Fruit fly (Drosophila melanogaster) whole organism, embryonic: ENCODE data around the gene cdi.
A peak's percentile ranks its signal among the peaks of the same experiment; 100 is the strongest.

Experiments
- Atf-2 ChIP-seq: fragments of 200-800 bp; sonication (Bioruptor generic); optimal IDR thresholded peaks from 2 replicates; lab custom pipeline; 2016; ENCODE audit warnings: missing biosample characterization, missing genetic modification characterization
- Bteb2 ChIP-seq: fragments of 200-800 bp; sonication (Bioruptor generic); optimal IDR thresholded peaks from 2 replicates; lab custom pipeline; 2016; ENCODE audit warnings: missing biosample characterization, missing genetic modification characterization
- CG10209 ChIP-seq: fragments of 200-800 bp; sonication (Bioruptor generic); optimal IDR thresholded peaks from 3 replicates; lab custom pipeline; 2017; ENCODE audit warnings: missing biosample characterization, mild to moderate bottlenecking, missing genetic modification characterization, missing genetic modification reagents
- CG10654 ChIP-seq: fragments of 200-800 bp; sonication (Bioruptor generic); optimal IDR thresholded peaks from 2 replicates; lab custom pipeline; 2016; ENCODE audit warnings: missing biosample characterization, missing genetic modification characterization
- CG11456 ChIP-seq: fragments of 200-800 bp; sonication (Bioruptor generic); IDR thresholded peaks from 3 replicates; pipeline ENCODE4 v1.3.6; 2022; ENCODE audit warnings: missing biosample characterization, missing genetic modification characterization
- CG11696 ChIP-seq: fragments of 200-800 bp; sonication (Bioruptor generic); IDR thresholded peaks from 2 replicates; pipeline ENCODE4 v1.3.6; 2022; ENCODE audit warnings: missing biosample characterization, missing genetic modification characterization
- CG15269 ChIP-seq: fragments of 200-800 bp; sonication (Bioruptor generic); optimal IDR thresholded peaks from 2 replicates; lab custom pipeline; 2018; ENCODE audit warnings: missing biosample characterization, mild to moderate bottlenecking, missing genetic modification characterization, moderate library complexity
- CG15696 ChIP-seq: fragments of 200-800 bp; sonication (Bioruptor generic); optimal IDR thresholded peaks from 2 replicates; lab custom pipeline; 2019; ENCODE audit warnings: missing biosample characterization, mild to moderate bottlenecking, missing genetic modification characterization, moderate library complexity
- CG17186 ChIP-seq: fragments of 200-800 bp; sonication (Bioruptor generic); optimal IDR thresholded peaks from 3 replicates; lab custom pipeline; 2017; ENCODE audit warnings: missing biosample characterization, missing genetic modification reagents, missing genetic modification characterization
- CG2199 ChIP-seq: fragments of 200-800 bp; sonication (Bioruptor generic); IDR thresholded peaks from 3 replicates; pipeline ENCODE4 v1.3.6; 2022; ENCODE audit warnings: missing biosample characterization, missing genetic modification characterization
- CG2678 ChIP-seq: fragments of 200-800 bp; sonication (Bioruptor generic); optimal IDR thresholded peaks from 3 replicates; lab custom pipeline; 2019; ENCODE audit warnings: missing biosample characterization, mild to moderate bottlenecking, missing genetic modification characterization, moderate library complexity
- CG2712 ChIP-seq: fragments of 200-800 bp; optimal IDR thresholded peaks from 3 replicates; lab custom pipeline; 2019; ENCODE audit warnings: missing biosample characterization, mild to moderate bottlenecking, missing genetic modification characterization, moderate library complexity
- CG2875 ChIP-seq: fragments of 200-800 bp; sonication (Bioruptor generic); optimal IDR thresholded peaks from 2 replicates; lab custom pipeline; 2017; ENCODE audit warnings: missing biosample characterization, mild to moderate bottlenecking, missing genetic modification characterization, missing genetic modification reagents
- CG3065 ChIP-seq: fragments of 200-800 bp; sonication (Bioruptor generic); optimal IDR thresholded peaks from 2 replicates; lab custom pipeline; 2016; ENCODE audit warnings: missing biosample characterization, missing genetic modification characterization
- CG31224 ChIP-seq: fragments of 200-800 bp; sonication (Bioruptor generic); IDR thresholded peaks from 2 replicates; pipeline ENCODE4 v1.3.6; 2022; ENCODE audit warnings: missing biosample characterization, missing genetic modification characterization
- CG32772 ChIP-seq: fragments of 200-800 bp; sonication (Bioruptor generic); IDR thresholded peaks from 2 replicates; pipeline ENCODE4 v1.3.6; 2022; ENCODE audit warnings: missing biosample characterization, missing genetic modification characterization
- CG8290 ChIP-seq, 3 experiments: fragments of 200-800 bp; sonication (Bioruptor generic); optimal IDR thresholded peaks; 2 replicates each; lab custom pipeline; 2016 to 2019; ENCODE audit warnings: missing biosample characterization in 3 of 3, missing genetic modification characterization in 3 of 3, mild to moderate bottlenecking in 2 of 3, moderate library complexity in 1 of 3
- CG9437 ChIP-seq: fragments of 200-800 bp; sonication (Bioruptor generic); optimal IDR thresholded peaks from 2 replicates; lab custom pipeline; 2018; ENCODE audit warnings: missing biosample characterization, mild to moderate bottlenecking, missing genetic modification characterization
- CG9797 ChIP-seq: fragments of 200-800 bp; sonication (Bioruptor generic); optimal IDR thresholded peaks from 3 replicates; lab custom pipeline; 2018; ENCODE audit warnings: missing biosample characterization, mild to moderate bottlenecking, missing genetic modification characterization
- CG9876 ChIP-seq: fragments of 200-800 bp; sonication (Bioruptor generic); optimal IDR thresholded peaks from 2 replicates; lab custom pipeline; 2016; ENCODE audit warnings: missing biosample characterization, missing genetic modification characterization
- Dfd ChIP-seq, 2 experiments: fragments of >200 bp; optimal IDR thresholded peaks; 2 replicates each; lab custom pipeline; 2017; ENCODE audit warnings: missing biosample characterization in 2 of 2, missing genetic modification characterization in 2 of 2
- Fer1 ChIP-seq: fragments of 200-800 bp; sonication (Bioruptor generic); optimal IDR thresholded peaks from 2 replicates; lab custom pipeline; 2017; ENCODE audit warnings: missing biosample characterization, mild to moderate bottlenecking, missing genetic modification characterization
- HHEX ChIP-seq: fragments of 200-800 bp; sonication (Bioruptor generic); optimal IDR thresholded peaks from 3 replicates; lab custom pipeline; 2017; ENCODE audit warnings: missing biosample characterization, mild to moderate bottlenecking, missing genetic modification characterization, missing genetic modification reagents
- Jarid2 ChIP-seq: fragments of 200-800 bp; sonication (Bioruptor generic); optimal IDR thresholded peaks from 3 replicates; lab custom pipeline; 2017; ENCODE audit warnings: mild to moderate bottlenecking, missing biosample characterization, missing genetic modification reagents, missing genetic modification characterization
- NK7.1 ChIP-seq: fragments of 200-800 bp; sonication (Bioruptor generic); optimal IDR thresholded peaks from 3 replicates; lab custom pipeline; 2016; ENCODE audit warnings: missing biosample characterization, missing genetic modification characterization
- Nf-YC ChIP-seq: fragments of 200-800 bp; optimal IDR thresholded peaks from 3 replicates; lab custom pipeline; 2019; ENCODE audit warnings: missing biosample characterization, mild to moderate bottlenecking, missing genetic modification characterization, moderate library complexity
- Ravus ChIP-seq: fragments of 200-800 bp; sonication (Bioruptor generic); IDR thresholded peaks from 2 replicates; pipeline ENCODE4 v1.3.6; 2022; ENCODE audit warnings: missing biosample characterization, missing genetic modification characterization
- Scr ChIP-seq: fragments of 200-800 bp; sonication (Bioruptor generic); IDR thresholded peaks from 2 replicates; pipeline ENCODE4 v1.3.6; 2022; ENCODE audit warnings: missing biosample characterization, missing genetic modification characterization; ENCODE audit not compliant: partially characterized antibody
- Taf1 ChIP-seq: fragments of 200-800 bp; sonication (Bioruptor generic); IDR thresholded peaks from 2 replicates; pipeline ENCODE4 v1.3.6; 2022; ENCODE audit warnings: missing biosample characterization, missing genetic modification characterization
- YL-1 ChIP-seq: fragments of 200-800 bp; sonication (Bioruptor generic); optimal IDR thresholded peaks from 3 replicates; lab custom pipeline; 2017; ENCODE audit warnings: missing biosample characterization, mild to moderate bottlenecking, missing genetic modification characterization
- ab ChIP-seq: fragments of 200-800 bp; sonication (Bioruptor generic); optimal IDR thresholded peaks from 2 replicates; lab custom pipeline; 2016; ENCODE audit warnings: missing biosample characterization, missing genetic modification characterization
- bab2 ChIP-seq: fragments of 200-800 bp; sonication (Bioruptor generic); optimal IDR thresholded peaks from 2 replicates; lab custom pipeline; 2016; ENCODE audit warnings: missing biosample characterization, missing genetic modification characterization
- bigmax ChIP-seq: fragments of 200-800 bp; sonication (Bioruptor generic); optimal IDR thresholded peaks from 2 replicates; lab custom pipeline; 2018; ENCODE audit warnings: missing biosample characterization, mild to moderate bottlenecking, missing genetic modification characterization
- chn ChIP-seq: fragments of 200-800 bp; sonication (Bioruptor generic); optimal IDR thresholded peaks from 2 replicates; lab custom pipeline; 2016; ENCODE audit warnings: missing biosample characterization, missing genetic modification characterization
- emc ChIP-seq: fragments of 200-800 bp; sonication (Bioruptor generic); optimal IDR thresholded peaks from 2 replicates; lab custom pipeline; 2016; ENCODE audit warnings: missing biosample characterization, missing genetic modification characterization
- ems ChIP-seq: fragments of 200-800 bp; sonication (Bioruptor generic); optimal IDR thresholded peaks from 3 replicates; lab custom pipeline; 2016; ENCODE audit warnings: missing biosample characterization, missing genetic modification characterization
- her ChIP-seq: fragments of 200-800 bp; sonication (Bioruptor generic); optimal IDR thresholded peaks from 2 replicates; lab custom pipeline; 2016; ENCODE audit warnings: missing biosample characterization, missing genetic modification characterization
- hth ChIP-seq: fragments of >200 bp; optimal IDR thresholded peaks from 2 replicates; lab custom pipeline; 2017; ENCODE audit warnings: inconsistent platforms
- ind ChIP-seq: fragments of 200-800 bp; sonication (Bioruptor generic); optimal IDR thresholded peaks from 3 replicates; lab custom pipeline; 2016; ENCODE audit warnings: missing biosample characterization, missing genetic modification characterization
- ken ChIP-seq: fragments of 200-800 bp; sonication (Bioruptor generic); IDR thresholded peaks from 3 replicates; pipeline ENCODE4 v1.3.6; 2022; ENCODE audit warnings: missing biosample characterization, missing genetic modification characterization
- odd ChIP-seq: fragments of 200-800 bp; sonication (Bioruptor generic); optimal IDR thresholded peaks from 2 replicates; lab custom pipeline; 2017; ENCODE audit warnings: missing biosample characterization, mild to moderate bottlenecking, missing genetic modification characterization
- pnt ChIP-seq: fragments of 200-800 bp; sonication (Bioruptor generic); optimal IDR thresholded peaks from 3 replicates; lab custom pipeline; 2016; ENCODE audit warnings: missing biosample characterization, missing genetic modification characterization
- ro ChIP-seq: fragments of 200-800 bp; sonication (Bioruptor generic); IDR thresholded peaks from 2 replicates; pipeline ENCODE4 v1.3.6; 2022; ENCODE audit warnings: missing biosample characterization, missing genetic modification characterization
- schlank ChIP-seq: fragments of 200-800 bp; sonication (Bioruptor generic); optimal IDR thresholded peaks from 2 replicates; lab custom pipeline; 2018; ENCODE audit warnings: missing biosample characterization, mild to moderate bottlenecking, missing genetic modification characterization
- sens ChIP-seq: fragments of 200-800 bp; sonication (Bioruptor generic); peaks from one replicate; lab custom pipeline; 2016; ENCODE audit warnings: missing biosample characterization, missing genetic modification characterization
- sqz ChIP-seq: fragments of 200-800 bp; sonication (Bioruptor generic); optimal IDR thresholded peaks from 3 replicates; lab custom pipeline; 2018; ENCODE audit warnings: missing biosample characterization, mild to moderate bottlenecking, missing genetic modification characterization
- tna ChIP-seq: fragments of 200-800 bp; sonication (Bioruptor generic); IDR thresholded peaks from 2 replicates; pipeline ENCODE4 v1.3.6; 2022; ENCODE audit warnings: missing biosample characterization, missing genetic modification characterization; ENCODE audit not compliant: partially characterized antibody
- vfl ChIP-seq: fragments of 200-800 bp; sonication (Bioruptor generic); optimal IDR thresholded peaks from 2 replicates; lab custom pipeline; 2016; ENCODE audit warnings: missing biosample characterization, missing genetic modification characterization
- wdn ChIP-seq: fragments of 200-800 bp; sonication (Bioruptor generic); IDR thresholded peaks from 2 replicates; pipeline ENCODE4 v1.3.6; 2022; ENCODE audit warnings: missing biosample characterization, missing genetic modification characterization
- zfh1 ChIP-seq: fragments of 200-800 bp; sonication (Bioruptor generic); IDR thresholded peaks from 3 replicates; pipeline ENCODE4 v1.3.6; 2022; ENCODE audit warnings: missing biosample characterization, missing genetic modification characterization

cdi gene

DNA sequence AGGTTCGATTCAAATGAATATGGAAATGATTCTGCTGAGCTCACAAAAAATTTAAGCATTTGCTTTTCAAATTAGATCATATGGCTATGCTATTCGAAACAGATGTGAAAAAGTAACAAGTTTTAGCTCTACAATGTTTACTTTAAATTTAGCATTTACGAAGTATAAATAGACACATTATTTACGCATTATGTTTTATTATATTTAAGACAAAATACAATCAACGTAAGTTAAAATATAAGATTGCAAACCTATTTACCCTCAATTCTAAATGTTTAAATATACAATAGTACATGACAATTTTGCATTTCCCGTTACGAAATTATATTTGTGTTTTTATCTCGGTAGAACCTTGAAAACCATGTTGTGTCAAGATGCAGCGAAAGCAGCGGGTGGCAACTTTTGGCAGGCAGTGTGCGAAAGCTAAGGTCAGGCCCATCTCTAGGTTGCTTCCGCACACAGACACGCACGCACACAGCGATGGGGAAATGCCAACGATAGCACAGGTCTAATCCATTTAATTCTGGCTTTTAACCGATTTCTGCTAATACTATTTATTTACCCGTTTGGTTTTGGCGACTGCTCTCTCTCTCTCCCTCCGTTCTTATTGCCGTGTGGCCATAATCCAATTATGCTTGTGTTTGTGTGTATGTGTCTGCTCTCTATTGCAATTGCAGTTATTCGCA lies 800 bp downstream of the cdi start (continued):
- no peak for TF ChIP-seq CG8290 (GFP tag; optimal IDR thresholded peaks at IDR 0.05; lab: Kevin White, UChicago)
- TF ChIP-seq CG8290 (tag; optimal IDR thresholded peaks at IDR 0.05; lab: Kevin White, UChicago): peak in 1 of 2 experiments; percentile 48
- TF ChIP-seq CG10654 (GFP tag; lab: Kevin White, UChicago): no peak
- TF ChIP-seq CG17186: no peak
- peak; percentile 81 for TF ChIP-seq sens (GFP tag; lab: Kevin White, UChicago)
- no peak for TF ChIP-seq NK7.1
- TF ChIP-seq Atf-2 (GFP tag; lab: Kevin White, UChicago): peak; percentile 12
- TF ChIP-seq sqz: no peak
- no peak for TF ChIP-seq Jarid2 (GFP tag; lab: Kevin White, UChicago)
- no peak for TF ChIP-seq CG15696
- no peak for TF ChIP-seq pnt (GFP tag; lab: Kevin White, UChicago)
- 0 out of 2 replicates have a peak, but pooled peaks have one; percentile 22 for TF ChIP-seq CG31224 (GFP tag; lab: Robert Waterston, UW)
- no peak for TF ChIP-seq wdn (GFP tag; lab: Robert Waterston, UW)
- TF ChIP-seq CG2875 (GFP tag; lab: Kevin White, UChicago): no peak
- no peak for TF ChIP-seq ro (GFP tag; lab: Robert Waterston, UW)
- TF ChIP-seq Nf-YC (tag; lab: Kevin White, UChicago): no peak
- peak; percentile 19 for TF ChIP-seq HHEX (GFP tag; lab: Kevin White, UChicago)
- TF ChIP-seq bigmax (GFP tag; lab: Kevin White, UChicago): no peak
- TF ChIP-seq Taf1 (GFP tag; lab: Robert Waterston, UW): no peak
- no peak for TF ChIP-seq hth (lab: Kevin White, UChicago)
- peak; percentile 8 for TF ChIP-seq ems (GFP tag; lab: Kevin White, UChicago)
- TF ChIP-seq zfh1 (GFP tag; lab: Robert Waterston, UW): 0 out of 3 replicates have a peak, but pooled peaks have one; percentile 3
- TF ChIP-seq ab (GFP tag; lab: Kevin White, UChicago): no peak
- no peak for TF ChIP-seq schlank (tag; lab: Kevin White, UChicago)
- no peak for TF ChIP-seq Dfd (GFP tag; optimal IDR thresholded peaks at IDR 0.05; lab: Kevin White, UChicago)
- no peak for TF ChIP-seq CG11456 (GFP tag; lab: Robert Waterston, UW)
- TF ChIP-seq chn (GFP tag; lab: Kevin White, UChicago): peak; percentile 15
- TF ChIP-seq vfl (GFP tag; lab: Kevin White, UChicago): no peak
- peak; percentile 12 for TF ChIP-seq CG10209 (GFP tag; lab: Kevin White, UChicago)
- TF ChIP-seq CG2678 (tag; lab: Kevin White, UChicago): peak; percentile 48
- TF ChIP-seq Bteb2: no peak
- peak; percentile 43; the same call in 1 of the 3 replicates for TF ChIP-seq ken (GFP tag; lab: Robert Waterston, UW)
- no peak for TF ChIP-seq Scr (GFP tag; lab: Robert Waterston, UW)
- TF ChIP-seq Fer1 (GFP tag; lab: Kevin White, UChicago): no peak
- no peak for TF ChIP-seq tna
- no peak for TF ChIP-seq CG9876 (GFP tag; lab: Kevin White, UChicago)
- no peak for TF ChIP-seq YL-1
- no peak for TF ChIP-seq CG11696 (GFP tag; lab: Robert Waterston, UW)
- TF ChIP-seq CG9797 (GFP tag; lab: Kevin White, UChicago): no peak
- peak; percentile 31 for TF ChIP-seq ind (GFP tag; lab: Kevin White, UChicago)
- 0 out of 3 replicates have a peak, but pooled peaks have one; percentile 24 for TF ChIP-seq CG2199 (GFP tag; lab: Robert Waterston, UW)
- TF ChIP-seq CG32772 (GFP tag; lab: Robert Waterston, UW): no peak; the same call in 1 of the 2 replicates
- no peak for TF ChIP-seq emc
- peak; percentile 43 for TF ChIP-seq CG9437
- TF ChIP-seq CG15269 (tag; lab: Kevin White, UChicago): peak; percentile 24
- no peak for TF ChIP-seq her
- no peak for TF ChIP-seq Ravus (GFP tag; lab: Robert Waterston, UW)
- TF ChIP-seq odd (GFP tag; lab: Kevin White, UChicago): no peak
- TF ChIP-seq CG2712: peak; percentile 5
- no peak for TF ChIP-seq bab2 (GFP tag; lab: Kevin White, UChicago)
- no peak for TF ChIP-seq CG3065 (GFP tag; lab: Kevin White, UChicago)
